Fruit fly (Drosophila melanogaster): Measurements from ENCODE around the gene CG34112.

The CG34112 gene

dm6 chr3R:4387490-4387889 is 6.6 kb downstream of the CG34112 start, which contains the start of gene tub (continued):
- TF ChIP-seq HLHmδ (GFP tag; optimal IDR thresholded peaks at IDR 0.05) = no peak
- no peak for TF ChIP-seq so (GFP tag; IDR thresholded peaks at IDR 0.05)
- no peak for TF ChIP-seq Lpt (GFP tag; optimal IDR thresholded peaks at IDR 0.05)
- TF ChIP-seq CG10959 (GFP tag; IDR thresholded peaks at IDR 0.05) = no peak
- TF ChIP-seq gsb (GFP tag; IDR thresholded peaks at IDR 0.05) = no peak
- TF ChIP-seq Adf1 (GFP tag; IDR thresholded peaks at IDR 0.05) = peak; percentile 69
- no peak for TF ChIP-seq CG14860 (GFP tag; IDR thresholded peaks at IDR 0.05; ENCODE audit: partially characterized antibody)
- 0 out of 4 replicates have a peak, but pooled peaks have one; percentile 19 for TF ChIP-seq Dll (GFP tag; IDR thresholded peaks at IDR 0.05; ENCODE audit: partially characterized antibody)
- TF ChIP-seq Dfd (GFP tag; optimal IDR thresholded peaks at IDR 0.05) = no peak
- TF ChIP-seq CG43689 (GFP tag; IDR thresholded peaks at IDR 0.05) = no peak
- TF ChIP-seq CG13894 (tag; optimal IDR thresholded peaks at IDR 0.05) = no peak
- no peak for TF ChIP-seq sd (tag; optimal IDR thresholded peaks at IDR 0.05)
- TF ChIP-seq CG6683 (GFP tag; optimal IDR thresholded peaks at IDR 0.05) = no peak
- TF ChIP-seq disco-r (GFP tag; optimal IDR thresholded peaks at IDR 0.05) = no peak
- TF ChIP-seq CG6175 (GFP tag; IDR thresholded peaks at IDR 0.05) = no peak
- no peak for TF ChIP-seq CG14050 (GFP tag; IDR thresholded peaks at IDR 0.05)
- TF ChIP-seq CG1602 (GFP tag; optimal IDR thresholded peaks at IDR 0.05) = peak; percentile 7
- TF ChIP-seq fd102C (GFP tag; optimal IDR thresholded peaks at IDR 0.05) = no peak
- TF ChIP-seq bowl (GFP tag; IDR thresholded peaks at IDR 0.05) = no peak
- no peak for TF ChIP-seq cato (GFP tag; optimal IDR thresholded peaks at IDR 0.05; ENCODE audit: borderline replicate concordance)
- no peak for TF ChIP-seq CG6272 (GFP tag; IDR thresholded peaks at IDR 0.05)
- TF ChIP-seq Lim3 (GFP tag; IDR thresholded peaks at IDR 0.05) = no peak
- TF ChIP-seq trem (tag; optimal IDR thresholded peaks at IDR 0.05) = peak; percentile 45
- TF ChIP-seq CG30403 (GFP tag; optimal IDR thresholded peaks at IDR 0.05) = peak; percentile 41
- peak; percentile 24 for TF ChIP-seq CG4820 (GFP tag; optimal IDR thresholded peaks at IDR 0.05)
- no peak for TF ChIP-seq CG2875 (GFP tag; optimal IDR thresholded peaks at IDR 0.05)
- no peak for TF ChIP-seq hth (optimal IDR thresholded peaks at IDR 0.05)
- TF ChIP-seq CG13287 (GFP tag; IDR thresholded peaks at IDR 0.05; ENCODE audit: partially characterized antibody) = peak; percentile 52; the same call in 1 of the 2 replicates
- no peak for TF ChIP-seq tio (GFP tag; optimal IDR thresholded peaks at IDR 0.05)
- peak in 1 of 3 experiments; percentile 13 for TF ChIP-seq Stat92E (GFP tag; optimal IDR thresholded peaks at IDR 0.05)
- TF ChIP-seq ftz-f1 (GFP tag; optimal IDR thresholded peaks at IDR 0.05) = peak; percentile 22
- TF ChIP-seq CG3847 (GFP tag; IDR thresholded peaks at IDR 0.05) = peak; percentile 62; the same call in 1 of the 2 replicates

- 0 out of 2 replicates have a peak, but pooled peaks have one; percentile 9 for TF ChIP-seq CG1024 (GFP tag; IDR thresholded peaks at IDR 0.05)
- peak; percentile 39 for TF ChIP-seq Med (GFP tag)
- no peak for TF ChIP-seq CG31224 (GFP tag; IDR thresholded peaks at IDR 0.05)
- no peak for TF ChIP-seq insv (GFP tag; optimal IDR thresholded peaks at IDR 0.05)
- TF ChIP-seq CG10654 (GFP tag; optimal IDR thresholded peaks at IDR 0.05) = no peak
- TF ChIP-seq CG4707 (GFP tag; optimal IDR thresholded peaks at IDR 0.05) = no peak
- no peak for TF ChIP-seq kay (GFP tag; optimal IDR thresholded peaks at IDR 0.05)
- no peak for TF ChIP-seq tll (GFP tag; optimal IDR thresholded peaks at IDR 0.05)
Measured at dm6 chr3R:4382165-4382564, 11.9 kb downstream of the CG34112 start.
